Worm (Caenorhabditis elegans) whole organism, late embryonic: ENCODE measurements around the gene T27E9.6.
A peak's percentile ranks its signal among the peaks of the same experiment; 100 is the strongest.

Source experiments
- C08G9.2 ChIP-seq: sonication (generic microtip); optimal IDR thresholded peaks from 2 replicates; lab custom pipeline; 2016; ENCODE audit warnings: mild to moderate bottlenecking, missing genetic modification characterization, moderate library complexity, missing compliant biosample characterization
- C38D4.7 ChIP-seq: fragments of 200-800 bp; sonication (Bioruptor generic); optimal IDR thresholded peaks from 2 replicates; lab custom pipeline; 2018; ENCODE audit warnings: mild to moderate bottlenecking, missing genetic modification characterization, moderate library complexity, missing compliant biosample characterization
- T23F11.4 ChIP-seq: fragments of 200-800 bp; sonication (Bioruptor generic); optimal IDR thresholded peaks from 2 replicates; lab custom pipeline; 2018; ENCODE audit warnings: mild to moderate bottlenecking, missing genetic modification characterization, missing compliant biosample characterization
- ceh-2 ChIP-seq: sonication (generic microtip); optimal IDR thresholded peaks from 2 replicates; lab custom pipeline; 2016; ENCODE audit warnings: missing genotype, missing genetic modification characterization, missing compliant biosample characterization
- ceh-22 ChIP-seq: sonication (generic microtip); optimal IDR thresholded peaks from 2 replicates; lab custom pipeline; 2017; ENCODE audit warnings: missing biosample characterization, missing genetic modification characterization
- ceh-31 ChIP-seq: sonication (generic microtip); optimal IDR thresholded peaks from 2 replicates; lab custom pipeline; 2016; ENCODE audit warnings: missing genetic modification characterization, missing compliant biosample characterization
- ceh-48 ChIP-seq: sonication (generic microtip); optimal IDR thresholded peaks from 2 replicates; lab custom pipeline; 2016; ENCODE audit warnings: missing genetic modification characterization, inconsistent platforms, missing compliant biosample characterization
- ceh-6 ChIP-seq: fragments of 200-800 bp; sonication (Bioruptor generic); optimal IDR thresholded peaks from 2 replicates; lab custom pipeline; 2018; ENCODE audit warnings: mild to moderate bottlenecking, missing genetic modification characterization, missing compliant biosample characterization
- ceh-9 ChIP-seq: sonication (generic microtip); optimal IDR thresholded peaks from 2 replicates; lab custom pipeline; 2016; ENCODE audit warnings: mild to moderate bottlenecking, missing genetic modification characterization, inconsistent platforms, missing compliant biosample characterization
- che-1 ChIP-seq: sonication (generic microtip); optimal IDR thresholded peaks from 2 replicates; lab custom pipeline; 2016; ENCODE audit warnings: mild to moderate bottlenecking, missing genetic modification characterization, missing compliant biosample characterization
- dmd-4 ChIP-seq: sonication (generic microtip); optimal IDR thresholded peaks from 2 replicates; lab custom pipeline; 2016; ENCODE audit warnings: borderline replicate concordance, missing genetic modification characterization, missing compliant biosample characterization
- dve-1 ChIP-seq: sonication (generic microtip); optimal IDR thresholded peaks from 2 replicates; lab custom pipeline; 2017; ENCODE audit warnings: antibody characterized with exemption, mild to moderate bottlenecking, missing genetic modification characterization, missing compliant biosample characterization
- elt-2 ChIP-seq: sonication (generic microtip); optimal IDR thresholded peaks from 2 replicates; lab custom pipeline; 2016; ENCODE audit warnings: missing genetic modification reagents, missing genetic modification characterization, missing compliant biosample characterization
- elt-4 ChIP-seq: sonication (generic microtip); optimal IDR thresholded peaks from 2 replicates; lab custom pipeline; 2016; ENCODE audit warnings: missing genetic modification characterization, missing compliant biosample characterization
- ets-4 ChIP-seq: sonication (generic microtip); optimal IDR thresholded peaks from 2 replicates; lab custom pipeline; 2016; ENCODE audit warnings: missing genetic modification characterization, missing compliant biosample characterization
- eyg-1 ChIP-seq: sonication (generic microtip); optimal IDR thresholded peaks from 2 replicates; lab custom pipeline; 2016; ENCODE audit warnings: missing genotype, missing genetic modification characterization, missing compliant biosample characterization
- fkh-10 ChIP-seq: fragments of 150-350 bp; optimal IDR thresholded peaks from 2 replicates; lab custom pipeline; 2014; ENCODE audit warnings: missing biosample characterization, missing genetic modification reagents, missing genetic modification characterization
- fkh-6 ChIP-seq: sonication (generic microtip); optimal IDR thresholded peaks from 2 replicates; lab custom pipeline; 2016; ENCODE audit warnings: missing genetic modification characterization, missing compliant biosample characterization
- gmeb-2 ChIP-seq: sonication (generic microtip); optimal IDR thresholded peaks from 2 replicates; lab custom pipeline; 2016; ENCODE audit warnings: missing genetic modification characterization, inconsistent platforms, missing compliant biosample characterization
- hlh-13 ChIP-seq: fragments of 200-800 bp; sonication (Bioruptor generic); optimal IDR thresholded peaks from 2 replicates; lab custom pipeline; 2018; ENCODE audit warnings: mild to moderate bottlenecking, missing genetic modification characterization, missing compliant biosample characterization
- hlh-30 ChIP-seq: sonication (generic microtip); optimal IDR thresholded peaks from 2 replicates; lab custom pipeline; 2017; ENCODE audit warnings: antibody characterized with exemption, missing genetic modification characterization, missing compliant biosample characterization; ENCODE audit not compliant: insufficient read depth
- hlh-8 ChIP-seq: sonication (generic microtip); optimal IDR thresholded peaks from 2 replicates; lab custom pipeline; 2016; ENCODE audit warnings: missing genotype, missing genetic modification characterization, missing compliant biosample characterization
- lin-11 ChIP-seq: fragments of 200-800 bp; sonication (Bioruptor generic); optimal IDR thresholded peaks from 2 replicates; lab custom pipeline; 2018; ENCODE audit warnings: mild to moderate bottlenecking, missing genetic modification characterization, missing compliant biosample characterization
- madf-2 ChIP-seq: sonication (generic microtip); optimal IDR thresholded peaks from 2 replicates; lab custom pipeline; 2017; ENCODE audit warnings: missing genetic modification characterization, missing compliant biosample characterization
- nfya-1 ChIP-seq: sonication (generic microtip); optimal IDR thresholded peaks from 2 replicates; lab custom pipeline; 2017; ENCODE audit warnings: missing genetic modification characterization, mild to moderate bottlenecking, missing compliant biosample characterization, antibody characterized with exemption, moderate library complexity
- nhr-11 ChIP-seq: fragments of 150-350 bp; optimal IDR thresholded peaks from 2 replicates; lab custom pipeline; 2014; ENCODE audit warnings: missing biosample characterization, missing genetic modification characterization
- npax-4 ChIP-seq: sonication (generic microtip); optimal IDR thresholded peaks from 2 replicates; lab custom pipeline; 2016; ENCODE audit warnings: missing genetic modification characterization, missing compliant biosample characterization
- odd-2 ChIP-seq: sonication (generic microtip); optimal IDR thresholded peaks from 2 replicates; lab custom pipeline; 2017; ENCODE audit warnings: antibody characterized with exemption, mild to moderate bottlenecking, missing genetic modification characterization, missing compliant biosample characterization
- pag-3 ChIP-seq: sonication (generic microtip); optimal IDR thresholded peaks from 2 replicates; lab custom pipeline; 2016; ENCODE audit warnings: missing compliant biosample characterization, missing genetic modification characterization, borderline replicate concordance
- pha-2 ChIP-seq: sonication (generic microtip); optimal IDR thresholded peaks from 2 replicates; lab custom pipeline; 2017; ENCODE audit warnings: mild to moderate bottlenecking, missing genetic modification characterization, missing compliant biosample characterization
- pha-4 ChIP-seq: fragments of 150-350 bp; optimal IDR thresholded peaks from 2 replicates; lab custom pipeline; 2018; ENCODE audit warnings: missing biosample characterization, missing genetic modification reagents, missing genetic modification characterization
- pqm-1 ChIP-seq: sonication (generic microtip); optimal IDR thresholded peaks from 2 replicates; lab custom pipeline; 2016; ENCODE audit warnings: missing genetic modification characterization, missing compliant biosample characterization
- pros-1 ChIP-seq: fragments of 150-350 bp; optimal IDR thresholded peaks from 2 replicates; lab custom pipeline; 2014; ENCODE audit warnings: missing biosample characterization, missing genetic modification reagents, missing genetic modification characterization
- rnt-1 ChIP-seq: sonication (generic microtip); optimal IDR thresholded peaks from 2 replicates; lab custom pipeline; 2016; ENCODE audit warnings: missing genetic modification characterization, missing compliant biosample characterization
- tbx-2 ChIP-seq: sonication (generic microtip); optimal IDR thresholded peaks from 2 replicates; lab custom pipeline; 2016; ENCODE audit warnings: missing genetic modification characterization, missing compliant biosample characterization
- tbx-7 ChIP-seq: sonication (generic microtip); optimal IDR thresholded peaks from 2 replicates; lab custom pipeline; 2016; ENCODE audit warnings: missing genotype, missing genetic modification characterization, missing compliant biosample characterization
- ttx-3 ChIP-seq: sonication (generic microtip); optimal IDR thresholded peaks from 2 replicates; lab custom pipeline; 2016; ENCODE audit warnings: missing genetic modification reagents, missing genetic modification characterization, missing compliant biosample characterization
- unc-3 ChIP-seq, 2 experiments: fragments of 200-800 bp in 1 of 2; sonication (Bioruptor generic) in 1 of 2; sonication (generic microtip) in 1 of 2; conservative IDR thresholded peaks in 1 of 2; optimal IDR thresholded peaks in 1 of 2; 2 replicates each; pipeline versions ENCODE4 v1.3.6 to Lab custom; 2016 to 2022; ENCODE audit warnings: missing compliant biosample characterization in 2 of 2, missing genetic modification characterization in 2 of 2, missing genetic modification reagents in 1 of 2
- zip-5 ChIP-seq: sonication (generic microtip); optimal IDR thresholded peaks from 2 replicates; lab custom pipeline; 2016; ENCODE audit warnings: missing genetic modification characterization, missing compliant biosample characterization
- ztf-16 ChIP-seq: sonication (generic microtip); optimal IDR thresholded peaks from 2 replicates; lab custom pipeline; 2017; ENCODE audit warnings: missing genetic modification characterization, missing compliant biosample characterization

The T27E9.6 gene

ce11 chrIII:13439415-13439814, 37.2 kb downstream of the T27E9.6 start, which contains the start of gene ciao-2B:
Gene ciao-2B, minus strand, starts transcription at chrIII:13439544.
- TF ChIP-seq tbx-7 (tag; lab: Kevin White, UChicago) (peak; percentile 5), ceh-31 (tag; lab: Kevin White, UChicago) (peak; percentile 66), C08G9.2 (tag; lab: Kevin White, UChicago) (peak; percentile 70), ztf-16 (tag; lab: Kevin White, UChicago) (no peak), ceh-2 (tag; lab: Kevin White, UChicago) (peak; percentile 25), ets-4 (tag; lab: Kevin White, UChicago) (peak; percentile 62), unc-3 (GFP tag; conservative IDR thresholded peaks at IDR 0.05; lab: Robert Waterston, UW) (no peak), unc-3 (tag; optimal IDR thresholded peaks at IDR 0.05; lab: Kevin White, UChicago) (no peak), ceh-48 (tag; lab: Kevin White, UChicago) (no peak), hlh-8 (tag; lab: Kevin White, UChicago) (peak; percentile 28), T23F11.4 (GFP tag; lab: Kevin White, UChicago) (no peak), fkh-6 (tag; lab: Kevin White, UChicago) (no peak), pha-4 (no peak)

DNA sequence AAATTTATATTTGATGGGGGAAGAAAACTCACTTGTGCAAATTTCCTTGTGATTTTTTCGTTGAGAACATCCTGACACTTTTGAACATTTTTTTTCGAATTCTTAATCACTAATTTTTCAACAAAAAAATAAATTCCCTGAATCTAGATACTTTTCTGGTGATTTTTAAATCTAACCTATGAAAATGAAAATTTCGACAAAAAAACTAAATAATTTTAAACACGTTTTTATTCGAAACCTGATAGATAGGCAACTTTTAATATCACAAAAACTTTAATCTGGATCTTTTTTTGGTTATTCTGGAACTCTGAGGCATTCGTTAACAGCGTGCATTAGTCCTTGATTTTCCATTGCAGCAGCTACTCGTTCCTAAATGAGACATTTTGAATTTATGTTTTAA, 39.7 kb downstream of the T27E9.6 start, which contains the start of gene F45G2.9:
TSS of gene F45G2.9 (minus strand) at position 101 of the 400 bp plus-strand sequence.
- no peak for TF ChIP-seq ceh-6
- TF ChIP-seq unc-3 (GFP tag; conservative IDR thresholded peaks at IDR 0.05; lab: Robert Waterston, UW): no peak
- no peak for TF ChIP-seq unc-3 (tag; optimal IDR thresholded peaks at IDR 0.05; lab: Kevin White, UChicago)
- TF ChIP-seq zip-5: no peak
- TF ChIP-seq ttx-3 (tag; lab: Kevin White, UChicago): no peak
- TF ChIP-seq nfya-1 (tag; lab: Kevin White, UChicago): no peak
- no peak for TF ChIP-seq pha-2 (tag; lab: Kevin White, UChicago)
- no peak for TF ChIP-seq che-1 (tag; lab: Kevin White, UChicago)
- no peak for TF ChIP-seq C08G9.2 (tag; lab: Kevin White, UChicago)
- no peak for TF ChIP-seq lin-11 (tag; lab: Kevin White, UChicago)
- TF ChIP-seq elt-4 (tag; lab: Kevin White, UChicago): no peak
- no peak for TF ChIP-seq eyg-1 (tag; lab: Kevin White, UChicago)
- no peak for TF ChIP-seq dve-1 (tag; lab: Kevin White, UChicago)
- no peak for TF ChIP-seq pros-1 (tag; lab: Kevin White, UChicago)
- TF ChIP-seq pag-3: no peak
- TF ChIP-seq tbx-2 (tag; lab: Kevin White, UChicago): no peak
- no peak for TF ChIP-seq odd-2 (tag; lab: Kevin White, UChicago)
- no peak for TF ChIP-seq C38D4.7 (GFP tag; lab: Kevin White, UChicago)
- no peak for TF ChIP-seq rnt-1 (tag; lab: Kevin White, UChicago)
- TF ChIP-seq fkh-6 (tag; lab: Kevin White, UChicago): no peak
- no peak for TF ChIP-seq hlh-30 (tag; lab: Kevin White, UChicago)

ce11 chrIII:13435570-13435969, 41.0 kb downstream of the T27E9.6 start, which contains the start of gene F45G2.8:
Gene F45G2.8, minus strand, starts transcription at chrIII:13435670.
- no peak for TF ChIP-seq dve-1 (tag; lab: Kevin White, UChicago)
- no peak for TF ChIP-seq nhr-11 (tag; lab: Kevin White, UChicago)
- TF ChIP-seq fkh-10: no peak
- TF ChIP-seq ceh-9: no peak
- TF ChIP-seq zip-5: no peak
- TF ChIP-seq npax-4 (tag; lab: Kevin White, UChicago): no peak
- TF ChIP-seq pqm-1 (tag; lab: Kevin White, UChicago): no peak
- TF ChIP-seq elt-2 (tag; lab: Kevin White, UChicago): no peak
- no peak for TF ChIP-seq madf-2
- no peak for TF ChIP-seq hlh-13 (GFP tag; lab: Kevin White, UChicago)
- no peak for TF ChIP-seq ceh-48 (tag; lab: Kevin White, UChicago)
- no peak for TF ChIP-seq dmd-4 (tag; lab: Kevin White, UChicago)
- no peak for TF ChIP-seq gmeb-2
- no peak for TF ChIP-seq ceh-22 (tag; lab: Kevin White, UChicago)
